Worm (Caenorhabditis elegans): ENCODE measurements around the gene mep-1.
A peak's percentile ranks its signal among the peaks of the same experiment; 100 is the strongest.

Gene mep-1

ce11 chrIV:11526189-11526588 is 1.7 kb downstream of the mep-1 start:
- TF ChIP-seq ceh-36 (tag; optimal IDR thresholded peaks at IDR 0.05) (no peak), tbx-11 (GFP tag; IDR thresholded peaks at IDR 0.05) (no peak), hnd-1 (tag; optimal IDR thresholded peaks at IDR 0.05) (no peak), hmg-4 (GFP tag; optimal IDR thresholded peaks at IDR 0.05) (no peak), ets-7 (tag; optimal IDR thresholded peaks at IDR 0.05) (no peak), tra-4 (tag; optimal IDR thresholded peaks at IDR 0.05) (no peak)

ce11 chrIV:11527752-11528151 is 3.3 kb downstream of the mep-1 start, which contains the start of gene M04B2.2:
Gene M04B2.2, plus strand, starts transcription at chrIV:11528052.
- TF ChIP-seq ceh-36 (tag; optimal IDR thresholded peaks at IDR 0.05) (no peak), hmbx-1 (tag; optimal IDR thresholded peaks at IDR 0.05) (no peak), hnd-1 (tag; optimal IDR thresholded peaks at IDR 0.05) (no peak), aly-1 (tag; optimal IDR thresholded peaks at IDR 0.05) (no peak), F13C5.2 (tag; optimal IDR thresholded peaks at IDR 0.05) (no peak), B0310.2 (tag; optimal IDR thresholded peaks at IDR 0.05) (no peak), sea-1 (GFP tag; conservative IDR thresholded peaks at IDR 0.05) (no peak), tbx-11 (GFP tag; IDR thresholded peaks at IDR 0.05) (no peak), scrt-1 (GFP tag; IDR thresholded peaks at IDR 0.05) (no peak), ceh-13 (GFP tag; optimal IDR thresholded peaks at IDR 0.05) (no peak), pes-1 (GFP tag; IDR thresholded peaks at IDR 0.05) (no peak), flt-1 (GFP tag; IDR thresholded peaks at IDR 0.05) (no peak), ama-1 (optimal IDR thresholded peaks at IDR 0.05) (no peak), ets-7 (tag; optimal IDR thresholded peaks at IDR 0.05) (no peak), hmg-4 (GFP tag; optimal IDR thresholded peaks at IDR 0.05) (no peak), tbx-37 (GFP tag; conservative IDR thresholded peaks at IDR 0.05) (no peak), tra-4 (tag; optimal IDR thresholded peaks at IDR 0.05) (no peak)

- TF ChIP-seq flt-1 (GFP tag; IDR thresholded peaks at IDR 0.05) (no peak), B0310.2 (tag; optimal IDR thresholded peaks at IDR 0.05) (no peak)
These were observed 24.2 kb downstream of the mep-1 start, which contains the start of gene M04B2.7 for ce11 chrIV:11548671-11549070. Gene M04B2.7, minus strand, starts transcription at chrIV:11548771.

- TF ChIP-seq ceh-13 (GFP tag; optimal IDR thresholded peaks at IDR 0.05) (peak; percentile 89), hnd-1 (tag; optimal IDR thresholded peaks at IDR 0.05) (peak; percentile 79), hmbx-1 (tag; optimal IDR thresholded peaks at IDR 0.05) (peak; percentile 55), ceh-36 (tag; optimal IDR thresholded peaks at IDR 0.05) (no peak), scrt-1 (GFP tag; IDR thresholded peaks at IDR 0.05) (peak; percentile 94), hmg-4 (GFP tag; optimal IDR thresholded peaks at IDR 0.05) (peak; percentile 92), pes-1 (GFP tag; IDR thresholded peaks at IDR 0.05) (peak; percentile 91), flt-1 (GFP tag; IDR thresholded peaks at IDR 0.05) (peak; percentile 86), ets-7 (tag; optimal IDR thresholded peaks at IDR 0.05) (peak; percentile 65), ama-1 (optimal IDR thresholded peaks at IDR 0.05) (no peak), aly-1 (tag; optimal IDR thresholded peaks at IDR 0.05) (peak; percentile 91), B0310.2 (tag; optimal IDR thresholded peaks at IDR 0.05) (peak; percentile 87), tra-4 (tag; optimal IDR thresholded peaks at IDR 0.05) (peak; percentile 63), tbx-37 (GFP tag; conservative IDR thresholded peaks at IDR 0.05) (peak; percentile 80), F13C5.2 (tag; optimal IDR thresholded peaks at IDR 0.05) (peak; percentile 89), tbx-11 (GFP tag; IDR thresholded peaks at IDR 0.05) (peak; percentile 87), sea-1 (GFP tag; conservative IDR thresholded peaks at IDR 0.05) (peak; percentile 86)
These were observed 25.3 kb downstream of the mep-1 start for ce11 chrIV:11549694-11550093.

ce11 chrIV:11551813-11552212 is 27.4 kb downstream of the mep-1 start, which contains the start of gene col-128:
Gene col-128, minus strand, starts transcription at chrIV:11551960.
- no peak for TF ChIP-seq scrt-1 (GFP tag; IDR thresholded peaks at IDR 0.05)
- no peak for TF ChIP-seq B0310.2 (tag; optimal IDR thresholded peaks at IDR 0.05)
- TF ChIP-seq hmg-4 (GFP tag; optimal IDR thresholded peaks at IDR 0.05), result no peak
- no peak for TF ChIP-seq ets-7 (tag; optimal IDR thresholded peaks at IDR 0.05)
- no peak for TF ChIP-seq ceh-36 (tag; optimal IDR thresholded peaks at IDR 0.05)
- no peak for TF ChIP-seq F13C5.2 (tag; optimal IDR thresholded peaks at IDR 0.05)
- TF ChIP-seq aly-1 (tag; optimal IDR thresholded peaks at IDR 0.05), result no peak
- TF ChIP-seq sea-1 (GFP tag; conservative IDR thresholded peaks at IDR 0.05), result no peak
- no peak for TF ChIP-seq tra-4 (tag; optimal IDR thresholded peaks at IDR 0.05)
- TF ChIP-seq pes-1 (GFP tag; IDR thresholded peaks at IDR 0.05), result no peak
- no peak for TF ChIP-seq ama-1 (optimal IDR thresholded peaks at IDR 0.05)
- no peak for TF ChIP-seq tbx-37 (GFP tag; conservative IDR thresholded peaks at IDR 0.05)
- no peak for TF ChIP-seq flt-1 (GFP tag; IDR thresholded peaks at IDR 0.05)
- no peak for TF ChIP-seq hmbx-1 (tag; optimal IDR thresholded peaks at IDR 0.05)
- no peak for TF ChIP-seq ceh-13 (GFP tag; optimal IDR thresholded peaks at IDR 0.05)
- no peak for TF ChIP-seq hnd-1 (tag; optimal IDR thresholded peaks at IDR 0.05)
- TF ChIP-seq tbx-11 (GFP tag; IDR thresholded peaks at IDR 0.05), result no peak

ce11 chrIV:11561677-11562076 is 37.2 kb downstream of the mep-1 start, which contains the start of gene F12F6.7:
Gene F12F6.7, minus strand, starts transcription at chrIV:11561833.
- TF ChIP-seq aly-1 (tag; optimal IDR thresholded peaks at IDR 0.05), result no peak
- TF ChIP-seq scrt-1 (GFP tag; IDR thresholded peaks at IDR 0.05), result no peak
- no peak for TF ChIP-seq hmg-4 (GFP tag; optimal IDR thresholded peaks at IDR 0.05)
- no peak for TF ChIP-seq pes-1 (GFP tag; IDR thresholded peaks at IDR 0.05)

ce11 chrIV:11563090-11563489 is 38.6 kb downstream of the mep-1 start:
- TF ChIP-seq B0310.2 (tag; optimal IDR thresholded peaks at IDR 0.05), result no peak
- TF ChIP-seq hnd-1 (tag; optimal IDR thresholded peaks at IDR 0.05), result no peak
- no peak for TF ChIP-seq ceh-36 (tag; optimal IDR thresholded peaks at IDR 0.05)
- TF ChIP-seq ets-7 (tag; optimal IDR thresholded peaks at IDR 0.05), result no peak

ce11 chrIV:11565022-11565421 is 40.6 kb downstream of the mep-1 start:
- TF ChIP-seq aly-1 (tag; optimal IDR thresholded peaks at IDR 0.05) (peak; percentile 33), ets-7 (tag; optimal IDR thresholded peaks at IDR 0.05) (no peak), sea-1 (GFP tag; conservative IDR thresholded peaks at IDR 0.05) (no peak), hmbx-1 (tag; optimal IDR thresholded peaks at IDR 0.05) (no peak), ama-1 (optimal IDR thresholded peaks at IDR 0.05) (no peak), tbx-11 (GFP tag; IDR thresholded peaks at IDR 0.05) (no peak)

Data from whole organism, early embryonic.